Fruit fly (Drosophila melanogaster) Kc167 (cell line): Measurements from ENCODE around the gene CG12024.

ENCODE experiments used
- Myc ChIP-seq: fragments of >200 bp; optimal IDR thresholded peaks from 2 replicates; lab custom pipeline; 2017; ENCODE audit warnings: missing external identifiers
- Sin3A ChIP-seq: fragments of >200 bp; optimal IDR thresholded peaks from 2 replicates; lab custom pipeline; 2018; ENCODE audit warnings: missing external identifiers
- h ChIP-seq: fragments of >200 bp; optimal IDR thresholded peaks from 3 replicates; lab custom pipeline; 2018; ENCODE audit warnings: missing external identifiers
- insv ChIP-seq: fragments of >200 bp; optimal IDR thresholded peaks from 3 replicates; lab custom pipeline; 2018; ENCODE audit warnings: missing external identifiers
- psq ChIP-seq: fragments of >200 bp; optimal IDR thresholded peaks from 2 replicates; lab custom pipeline; 2017; ENCODE audit warnings: missing external identifiers
- ttk ChIP-seq: sonication (Bioruptor generic); optimal IDR thresholded peaks from 2 replicates; lab custom pipeline; 2017; ENCODE audit warnings: missing external identifiers

dm6 chr3L:1897709-1898108 is 40.7 kb downstream of the CG12024 start:
- TF ChIP-seq Myc (no peak), insv (no peak), Sin3A (no peak), ttk (lab: Kevin White, UChicago) (no peak), psq (lab: Kevin White, UChicago) (no peak), h (no peak)
